Worm (Caenorhabditis elegans) whole organism, late embryonic: Measurements from ENCODE around the gene C54C6.4.

ENCODE experiments used
- F13H6.1 ChIP-seq: sonication (generic microtip); optimal IDR thresholded peaks from 2 replicates; lab custom pipeline; 2016; ENCODE audit warnings: missing genetic modification characterization, missing compliant biosample characterization
- K02D7.2 ChIP-seq: sonication (generic microtip); optimal IDR thresholded peaks from 2 replicates; lab custom pipeline; 2017; ENCODE audit warnings: mild to moderate bottlenecking, missing genetic modification characterization, missing compliant biosample characterization
- T23F11.4 ChIP-seq: fragments of 200-800 bp; sonication (Bioruptor generic); optimal IDR thresholded peaks from 2 replicates; lab custom pipeline; 2018; ENCODE audit warnings: mild to moderate bottlenecking, missing genetic modification characterization, missing compliant biosample characterization
- Y22D7AL.16 ChIP-seq: sonication (generic microtip); optimal IDR thresholded peaks from 2 replicates; lab custom pipeline; 2016; ENCODE audit warnings: missing genetic modification characterization, missing compliant biosample characterization
- ama-1 ChIP-seq: fragments of 150-350 bp; optimal IDR thresholded peaks from 2 replicates; lab custom pipeline; 2014
- ceh-14 ChIP-seq: sonication (generic microtip); optimal IDR thresholded peaks from 2 replicates; lab custom pipeline; 2016; ENCODE audit warnings: missing genotype, missing genetic modification characterization, missing compliant biosample characterization
- ceh-18 ChIP-seq: sonication (generic microtip); optimal IDR thresholded peaks from 2 replicates; lab custom pipeline; 2016; ENCODE audit warnings: missing genetic modification characterization, missing compliant biosample characterization
- ceh-19 ChIP-seq: fragments of 200-800 bp; sonication (Bioruptor generic); optimal IDR thresholded peaks from 2 replicates; lab custom pipeline; 2018; ENCODE audit warnings: mild to moderate bottlenecking, missing genetic modification characterization, missing compliant biosample characterization
- ceh-2 ChIP-seq: sonication (generic microtip); optimal IDR thresholded peaks from 2 replicates; lab custom pipeline; 2016; ENCODE audit warnings: missing genotype, missing genetic modification characterization, missing compliant biosample characterization
- ceh-31 ChIP-seq: sonication (generic microtip); optimal IDR thresholded peaks from 2 replicates; lab custom pipeline; 2016; ENCODE audit warnings: missing genetic modification characterization, missing compliant biosample characterization
- ceh-34 ChIP-seq: sonication (generic microtip); optimal IDR thresholded peaks from 2 replicates; lab custom pipeline; 2016; ENCODE audit warnings: mild to moderate bottlenecking, missing genetic modification characterization, missing compliant biosample characterization
- ceh-45 ChIP-seq: fragments of 200-800 bp; sonication (Bioruptor generic); IDR thresholded peaks from 2 replicates; pipeline ENCODE4 v1.3.6; 2022; ENCODE audit warnings: missing genetic modification reagents, missing genetic modification characterization, missing compliant biosample characterization
- ceh-48 ChIP-seq: sonication (generic microtip); optimal IDR thresholded peaks from 2 replicates; lab custom pipeline; 2016; ENCODE audit warnings: missing genetic modification characterization, inconsistent platforms, missing compliant biosample characterization
- ceh-6 ChIP-seq: fragments of 200-800 bp; sonication (Bioruptor generic); optimal IDR thresholded peaks from 2 replicates; lab custom pipeline; 2018; ENCODE audit warnings: mild to moderate bottlenecking, missing genetic modification characterization, missing compliant biosample characterization
- che-1 ChIP-seq: sonication (generic microtip); optimal IDR thresholded peaks from 2 replicates; lab custom pipeline; 2016; ENCODE audit warnings: mild to moderate bottlenecking, missing genetic modification characterization, missing compliant biosample characterization
- dmd-4 ChIP-seq: sonication (generic microtip); optimal IDR thresholded peaks from 2 replicates; lab custom pipeline; 2016; ENCODE audit warnings: borderline replicate concordance, missing genetic modification characterization, missing compliant biosample characterization
- dve-1 ChIP-seq: sonication (generic microtip); optimal IDR thresholded peaks from 2 replicates; lab custom pipeline; 2017; ENCODE audit warnings: antibody characterized with exemption, mild to moderate bottlenecking, missing genetic modification characterization, missing compliant biosample characterization
- elt-2 ChIP-seq: sonication (generic microtip); optimal IDR thresholded peaks from 2 replicates; lab custom pipeline; 2016; ENCODE audit warnings: missing genetic modification reagents, missing genetic modification characterization, missing compliant biosample characterization
- elt-4 ChIP-seq: sonication (generic microtip); optimal IDR thresholded peaks from 2 replicates; lab custom pipeline; 2016; ENCODE audit warnings: missing genetic modification characterization, missing compliant biosample characterization
- eyg-1 ChIP-seq: sonication (generic microtip); optimal IDR thresholded peaks from 2 replicates; lab custom pipeline; 2016; ENCODE audit warnings: missing genotype, missing genetic modification characterization, missing compliant biosample characterization
- fkh-10 ChIP-seq: fragments of 150-350 bp; optimal IDR thresholded peaks from 2 replicates; lab custom pipeline; 2014; ENCODE audit warnings: missing biosample characterization, missing genetic modification reagents, missing genetic modification characterization
- fkh-6 ChIP-seq: sonication (generic microtip); optimal IDR thresholded peaks from 2 replicates; lab custom pipeline; 2016; ENCODE audit warnings: missing genetic modification characterization, missing compliant biosample characterization
- gmeb-2 ChIP-seq: sonication (generic microtip); optimal IDR thresholded peaks from 2 replicates; lab custom pipeline; 2016; ENCODE audit warnings: missing genetic modification characterization, inconsistent platforms, missing compliant biosample characterization
- hlh-13 ChIP-seq: fragments of 200-800 bp; sonication (Bioruptor generic); optimal IDR thresholded peaks from 2 replicates; lab custom pipeline; 2018; ENCODE audit warnings: mild to moderate bottlenecking, missing genetic modification characterization, missing compliant biosample characterization
- hlh-15 ChIP-seq: sonication (generic microtip); optimal IDR thresholded peaks from 2 replicates; lab custom pipeline; 2016; ENCODE audit warnings: missing genetic modification characterization, missing compliant biosample characterization
- hlh-6 ChIP-seq: sonication (generic microtip); optimal IDR thresholded peaks from 2 replicates; lab custom pipeline; 2016; ENCODE audit warnings: missing genotype, missing genetic modification characterization, missing compliant biosample characterization
- hlh-8 ChIP-seq: sonication (generic microtip); optimal IDR thresholded peaks from 2 replicates; lab custom pipeline; 2016; ENCODE audit warnings: missing genotype, missing genetic modification characterization, missing compliant biosample characterization
- madf-2 ChIP-seq: sonication (generic microtip); optimal IDR thresholded peaks from 2 replicates; lab custom pipeline; 2017; ENCODE audit warnings: missing genetic modification characterization, missing compliant biosample characterization
- mec-3 ChIP-seq: sonication (generic microtip); optimal IDR thresholded peaks from 2 replicates; lab custom pipeline; 2016; ENCODE audit warnings: borderline replicate concordance, missing genetic modification characterization, missing compliant biosample characterization
- nfya-1 ChIP-seq: sonication (generic microtip); optimal IDR thresholded peaks from 2 replicates; lab custom pipeline; 2017; ENCODE audit warnings: missing genetic modification characterization, mild to moderate bottlenecking, missing compliant biosample characterization, antibody characterized with exemption, moderate library complexity
- nhr-11 ChIP-seq: fragments of 150-350 bp; optimal IDR thresholded peaks from 2 replicates; lab custom pipeline; 2014; ENCODE audit warnings: missing biosample characterization, missing genetic modification characterization
- nhr-232 ChIP-seq: sonication (generic microtip); optimal IDR thresholded peaks from 2 replicates; lab custom pipeline; 2016; ENCODE audit warnings: missing genetic modification characterization, missing compliant biosample characterization
- pag-3 ChIP-seq: sonication (generic microtip); optimal IDR thresholded peaks from 2 replicates; lab custom pipeline; 2016; ENCODE audit warnings: missing compliant biosample characterization, missing genetic modification characterization, borderline replicate concordance
- pat-9 ChIP-seq: fragments of 200-800 bp; sonication (Bioruptor generic); optimal IDR thresholded peaks from 2 replicates; lab custom pipeline; 2018; ENCODE audit warnings: mild to moderate bottlenecking, missing genetic modification characterization, moderate library complexity, missing compliant biosample characterization
- pax-1 ChIP-seq: fragments of 150-350 bp; optimal IDR thresholded peaks from 2 replicates; lab custom pipeline; 2014; ENCODE audit warnings: missing biosample characterization, missing genetic modification characterization
- pha-2 ChIP-seq: sonication (generic microtip); optimal IDR thresholded peaks from 2 replicates; lab custom pipeline; 2017; ENCODE audit warnings: mild to moderate bottlenecking, missing genetic modification characterization, missing compliant biosample characterization
- pqm-1 ChIP-seq: sonication (generic microtip); optimal IDR thresholded peaks from 2 replicates; lab custom pipeline; 2016; ENCODE audit warnings: missing genetic modification characterization, missing compliant biosample characterization
- pros-1 ChIP-seq: fragments of 150-350 bp; optimal IDR thresholded peaks from 2 replicates; lab custom pipeline; 2014; ENCODE audit warnings: missing biosample characterization, missing genetic modification reagents, missing genetic modification characterization
- ref-2 ChIP-seq: sonication (generic microtip); optimal IDR thresholded peaks from 2 replicates; lab custom pipeline; 2016; ENCODE audit warnings: missing genetic modification characterization, missing compliant biosample characterization
- rnt-1 ChIP-seq: sonication (generic microtip); optimal IDR thresholded peaks from 2 replicates; lab custom pipeline; 2016; ENCODE audit warnings: missing genetic modification characterization, missing compliant biosample characterization
- sdc-2 ChIP-seq: sonication (generic microtip); optimal IDR thresholded peaks from 2 replicates; lab custom pipeline; 2016; ENCODE audit warnings: missing genotype, missing genetic modification characterization, missing compliant biosample characterization
- sox-2 ChIP-seq: fragments of 200-800 bp; sonication (Bioruptor generic); IDR thresholded peaks from 2 replicates; pipeline ENCODE4 v1.3.6; 2022; ENCODE audit warnings: missing genetic modification reagents, missing genetic modification characterization, missing compliant biosample characterization
- sox-4 ChIP-seq: sonication (generic microtip); optimal IDR thresholded peaks from 2 replicates; lab custom pipeline; 2017; ENCODE audit warnings: mild to moderate bottlenecking, missing genetic modification characterization, inconsistent platforms, missing compliant biosample characterization
- tbx-2 ChIP-seq: sonication (generic microtip); optimal IDR thresholded peaks from 2 replicates; lab custom pipeline; 2016; ENCODE audit warnings: missing genetic modification characterization, missing compliant biosample characterization
- tbx-7 ChIP-seq: sonication (generic microtip); optimal IDR thresholded peaks from 2 replicates; lab custom pipeline; 2016; ENCODE audit warnings: missing genotype, missing genetic modification characterization, missing compliant biosample characterization
- ttx-3 ChIP-seq: sonication (generic microtip); optimal IDR thresholded peaks from 2 replicates; lab custom pipeline; 2016; ENCODE audit warnings: missing genetic modification reagents, missing genetic modification characterization, missing compliant biosample characterization
- unc-42 ChIP-seq: sonication (generic microtip); optimal IDR thresholded peaks from 2 replicates; lab custom pipeline; 2016; ENCODE audit warnings: missing genotype, missing genetic modification characterization, missing compliant biosample characterization
- unc-55 ChIP-seq: sonication (generic microtip); optimal IDR thresholded peaks from 2 replicates; lab custom pipeline; 2017; ENCODE audit warnings: missing biosample characterization, missing genetic modification reagents, missing genetic modification characterization
- ztf-16 ChIP-seq: sonication (generic microtip); optimal IDR thresholded peaks from 2 replicates; lab custom pipeline; 2017; ENCODE audit warnings: missing genetic modification characterization, missing compliant biosample characterization

The C54C6.4 gene

ce11 chrIII:3528342-3528741 lies 25.1 kb upstream of the C54C6.4 start, which contains the start of gene rpl-37:
TSS of gene rpl-37 (plus strand) at chrIII:3528642.
- TF ChIP-seq che-1 (tag; lab: Kevin White, UChicago) (no peak), ceh-34 (tag; lab: Kevin White, UChicago) (no peak), nhr-232 (tag; lab: Kevin White, UChicago) (no peak), ceh-6 (no peak), Y22D7AL.16 (tag; lab: Kevin White, UChicago) (no peak), mec-3 (no peak), fkh-6 (tag; lab: Kevin White, UChicago) (no peak), sdc-2 (tag; lab: Kevin White, UChicago) (no peak), madf-2 (no peak), tbx-7 (tag; lab: Kevin White, UChicago) (no peak), unc-42 (tag; lab: Kevin White, UChicago) (no peak), hlh-8 (no peak)

DNA sequence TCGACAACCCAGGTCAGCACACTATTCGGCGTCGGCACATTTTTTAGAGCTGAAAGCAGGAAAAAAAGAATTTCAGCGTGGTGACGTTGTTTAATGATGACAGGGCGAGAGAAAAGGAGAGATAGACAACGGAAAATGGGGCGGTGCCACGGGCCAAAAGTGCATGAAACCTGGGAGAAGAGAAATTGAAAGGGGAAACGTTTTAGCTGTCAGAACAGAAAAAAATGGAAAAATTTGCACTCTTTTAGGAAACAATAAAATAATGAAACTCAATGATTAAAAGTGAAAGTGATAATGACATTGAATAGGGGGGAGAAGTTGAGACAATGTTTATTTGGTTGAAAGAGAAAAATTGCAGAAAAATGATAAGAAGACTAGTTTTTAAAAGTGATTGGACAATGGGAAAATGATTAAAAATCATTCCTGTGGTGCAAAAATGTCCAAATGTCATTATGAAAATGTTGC lies 23.7 kb upstream of the C54C6.4 start, which contains the start of gene pitp-1:
TSS of gene pitp-1 (minus strand) at position 51 of the 465 bp plus-strand sequence.
- TF ChIP-seq hlh-13 (GFP tag; lab: Kevin White, UChicago) (no peak), elt-2 (tag; lab: Kevin White, UChicago) (no peak), fkh-10 (GFP tag; lab: Kevin White, UChicago) (no peak), hlh-6 (tag; lab: Kevin White, UChicago) (no peak), ceh-19 (GFP tag; lab: Kevin White, UChicago) (no peak), pha-2 (no peak), unc-55 (no peak), pat-9 (tag; lab: Kevin White, UChicago) (no peak), dmd-4 (tag; lab: Kevin White, UChicago) (no peak), ceh-31 (tag; lab: Kevin White, UChicago) (no peak)

- TF ChIP-seq dve-1 (tag; lab: Kevin White, UChicago) (peak; percentile 4), gmeb-2 (tag; lab: Kevin White, UChicago) (no peak), ceh-2 (tag; lab: Kevin White, UChicago) (no peak), pqm-1 (tag; lab: Kevin White, UChicago) (no peak), hlh-13 (GFP tag; lab: Kevin White, UChicago) (no peak), F13H6.1 (no peak), hlh-15 (no peak), K02D7.2 (tag; lab: Kevin White, UChicago) (no peak), elt-2 (tag; lab: Kevin White, UChicago) (no peak), unc-55 (peak; percentile 87), ref-2 (tag; lab: Kevin White, UChicago) (peak; percentile 68), Y22D7AL.16 (tag; lab: Kevin White, UChicago) (no peak), sox-4 (tag; lab: Kevin White, UChicago) (no peak), pax-1 (tag; lab: Kevin White, UChicago) (peak; percentile 61), ceh-48 (peak; percentile 72), ceh-19 (GFP tag; lab: Kevin White, UChicago) (no peak), ceh-34 (tag; lab: Kevin White, UChicago) (peak; percentile 21), T23F11.4 (GFP tag; lab: Kevin White, UChicago) (no peak), ceh-18 (tag; lab: Kevin White, UChicago) (peak; percentile 20), eyg-1 (tag; lab: Kevin White, UChicago) (no peak), pros-1 (tag; lab: Kevin White, UChicago) (no peak), ceh-45 (GFP tag; lab: Robert Waterston, UW) (no peak), elt-4 (tag; lab: Kevin White, UChicago) (no peak), sox-2 (no peak), ztf-16 (no peak), rnt-1 (tag; lab: Kevin White, UChicago) (peak; percentile 35), nfya-1 (tag; lab: Kevin White, UChicago) (peak; percentile 82), ttx-3 (tag; lab: Kevin White, UChicago) (no peak), mec-3 (no peak), ceh-14 (tag; lab: Kevin White, UChicago) (no peak), hlh-6 (tag; lab: Kevin White, UChicago) (no peak), ama-1 (no peak), tbx-2 (tag; lab: Kevin White, UChicago) (peak; percentile 69), nhr-11 (no peak), dmd-4 (tag; lab: Kevin White, UChicago) (no peak), pag-3 (tag; lab: Kevin White, UChicago) (no peak), pha-2 (no peak)
Measured at ce11 chrIII:3532035-3532434, 21.4 kb upstream of the C54C6.4 start.
